Worm (Caenorhabditis elegans) whole organism, L1 larva: ENCODE data around the gene Y75B8A.19.

Source experiments
- aly-2 ChIP-seq: fragments of 150-350 bp; optimal IDR thresholded peaks from 2 replicates; lab custom pipeline; 2014; ENCODE audit warnings: missing biosample characterization, missing genetic modification characterization
- dpl-1 ChIP-seq, 3 experiments: fragments of 150-350 bp in 2 of 3; sonication (generic microtip) in 1 of 3; optimal IDR thresholded peaks; 2 replicates each; lab custom pipeline; 2014 to 2017; ENCODE audit warnings: missing biosample characterization in 3 of 3, missing genetic modification characterization in 3 of 3, missing genetic modification reagents in 3 of 3
- efl-1 ChIP-seq, 4 experiments: fragments of 150-350 bp; optimal IDR thresholded peaks in 3 of 4; peaks in 1 of 4; 1 replicate in 1 of 4; 2 replicates in 3 of 4; lab custom pipeline; 2014; ENCODE audit warnings: missing biosample characterization in 2 of 4, missing genetic modification characterization in 2 of 4, missing genetic modification reagents in 2 of 4
- egl-27 ChIP-seq, 2 experiments: fragments of 150-350 bp in 1 of 2; sonication (generic microtip); optimal IDR thresholded peaks; 3 replicates each; lab custom pipeline; 2017 to 2018; ENCODE audit warnings: missing biosample characterization in 2 of 2, missing genetic modification characterization in 2 of 2, missing genetic modification reagents in 2 of 2
- ets-5 ChIP-seq: fragments of 200-800 bp; sonication (Bioruptor generic); IDR thresholded peaks from 2 replicates; pipeline ENCODE4 v1.3.6; 2022; ENCODE audit warnings: missing genetic modification characterization, missing compliant biosample characterization
- snpc-4 ChIP-seq: fragments of 150-350 bp; optimal IDR thresholded peaks from 2 replicates; lab custom pipeline; 2014; ENCODE audit warnings: missing biosample characterization, missing genetic modification characterization

DNA sequence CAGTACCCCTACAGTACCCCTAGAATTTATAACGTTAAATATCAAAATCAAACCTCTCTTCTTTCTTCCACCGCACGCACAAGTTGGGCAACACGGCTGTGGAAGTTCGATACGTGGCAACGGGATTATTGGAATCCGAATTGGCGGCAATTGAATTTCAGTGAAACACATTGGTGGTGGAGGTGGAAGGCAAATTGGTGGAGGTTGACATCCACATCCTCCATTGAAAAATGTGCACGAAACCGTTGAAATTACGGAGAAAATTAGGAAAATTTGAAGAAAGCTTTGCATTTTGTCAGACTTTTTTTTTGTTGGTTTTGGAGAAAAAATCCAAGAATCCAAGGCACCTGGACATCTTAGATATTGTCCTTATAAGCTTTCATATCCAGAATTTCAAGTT is 8.9 kb downstream of the Y75B8A.19 start:
- TF ChIP-seq dpl-1 (GFP tag; optimal IDR thresholded peaks at IDR 0.05; lab: Kevin White, UChicago) = no peak
- TF ChIP-seq ets-5 (GFP tag; lab: Robert Waterston, UW) = no peak
- TF ChIP-seq efl-1 (optimal IDR thresholded peaks at IDR 0.05; lab: Kevin White, UChicago) = no peak
- TF ChIP-seq efl-1 (GFP tag; optimal IDR thresholded peaks at IDR 0.05 in 1 of 2; lab: Kevin White, UChicago) = no peak
- no peak for TF ChIP-seq aly-2 (tag; lab: Kevin White, UChicago)
- no peak for TF ChIP-seq egl-27 (tag; optimal IDR thresholded peaks at IDR 0.05; lab: Kevin White, UChicago)
- TF ChIP-seq snpc-4 (tag; lab: Kevin White, UChicago) = no peak
